Worm (Caenorhabditis elegans): ENCODE measurements around the gene rdl-1.
A peak's percentile ranks its signal among the peaks of the same experiment; 100 is the strongest.

The rdl-1 gene

ce11 chrIV:7815683-7816183 is 45.7 kb upstream of the rdl-1 start, which contains the start of gene cdgs-1 (continued):
- TF ChIP-seq lsy-12 (tag; optimal IDR thresholded peaks at IDR 0.05) (no peak), fkh-10 (GFP tag; optimal IDR thresholded peaks at IDR 0.05) (peak; percentile 72), elt-2 (tag; optimal IDR thresholded peaks at IDR 0.05) (peak; percentile 27), nhr-76 (tag; optimal IDR thresholded peaks at IDR 0.05) (no peak), nhr-12 (tag; optimal IDR thresholded peaks at IDR 0.05) (no peak), ceh-9 (tag; optimal IDR thresholded peaks at IDR 0.05) (no peak), zag-1 (tag; optimal IDR thresholded peaks at IDR 0.05) (no peak)

- TF ChIP-seq pqm-1 (tag; optimal IDR thresholded peaks at IDR 0.05) (no peak), jun-1 (tag; optimal IDR thresholded peaks at IDR 0.05) (no peak), nhr-77 (tag; optimal IDR thresholded peaks at IDR 0.05) (no peak), nfya-1 (tag; optimal IDR thresholded peaks at IDR 0.05; ENCODE audit: insufficient read depth) (no peak), elt-3 (tag; optimal IDR thresholded peaks at IDR 0.05) (no peak), ceh-16 (tag; optimal IDR thresholded peaks at IDR 0.05) (no peak), elt-1 (tag; optimal IDR thresholded peaks at IDR 0.05) (no peak), nhr-12 (tag; optimal IDR thresholded peaks at IDR 0.05) (no peak), mml-1 (tag; optimal IDR thresholded peaks at IDR 0.05) (no peak), snpc-4 (tag; optimal IDR thresholded peaks at IDR 0.05) (no peak), daf-12 (tag; optimal IDR thresholded peaks at IDR 0.05) (no peak), fkh-2 (tag; optimal IDR thresholded peaks at IDR 0.05) (no peak), mdl-1 (tag; optimal IDR thresholded peaks at IDR 0.05) (no peak), R02D3.7 (tag; optimal IDR thresholded peaks at IDR 0.05) (no peak), nhr-25 (tag; optimal IDR thresholded peaks at IDR 0.05) (no peak), ztf-11 (tag; optimal IDR thresholded peaks at IDR 0.05) (no peak), unc-39 (tag; optimal IDR thresholded peaks at IDR 0.05) (no peak), ZK546.5 (tag; optimal IDR thresholded peaks at IDR 0.05) (no peak), skn-1 (tag; optimal IDR thresholded peaks at IDR 0.05) (no peak)
Observed at ce11 chrIV:7812709-7813108, 42.6 kb upstream of the rdl-1 start, which contains the start of gene zgpa-1. Gene zgpa-1 (minus strand): TSS chrIV:7812809.

- TF ChIP-seq fkh-10 (GFP tag; optimal IDR thresholded peaks at IDR 0.05) (no peak), elt-1 (tag; optimal IDR thresholded peaks at IDR 0.05) (peak; percentile 83)
Observed at ce11 chrIV:7808583-7808982, 38.5 kb upstream of the rdl-1 start, which contains the start of gene C33H5.1. Gene C33H5.1 (plus strand): TSS chrIV:7808912.

- TF ChIP-seq fkh-10 (GFP tag; optimal IDR thresholded peaks at IDR 0.05), result no peak
Observed at ce11 chrIV:7804740-7805139, 34.7 kb upstream of the rdl-1 start, which contains the start of gene C33H5.2. Gene C33H5.2 (plus strand): TSS chrIV:7805040.

ce11 chrIV:7803250-7803649 is 33.2 kb upstream of the rdl-1 start, which contains the start of gene C33H5.16:
Gene C33H5.16 (minus strand): TSS chrIV:7803350.
- no peak for TF ChIP-seq nhr-12 (tag; optimal IDR thresholded peaks at IDR 0.05)
- no peak for TF ChIP-seq nfya-1 (tag; optimal IDR thresholded peaks at IDR 0.05; ENCODE audit: insufficient read depth)
- TF ChIP-seq zag-1 (tag; optimal IDR thresholded peaks at IDR 0.05), result no peak
- no peak for TF ChIP-seq mml-1 (tag; optimal IDR thresholded peaks at IDR 0.05)
- no peak for TF ChIP-seq lsy-12 (tag; optimal IDR thresholded peaks at IDR 0.05)
- no peak for TF ChIP-seq tbx-2 (tag; optimal IDR thresholded peaks at IDR 0.05)
- TF ChIP-seq fkh-10 (GFP tag; optimal IDR thresholded peaks at IDR 0.05), result no peak
- no peak for TF ChIP-seq hmg-11 (tag; optimal IDR thresholded peaks at IDR 0.05)
- no peak for TF ChIP-seq nhr-23 (tag; optimal IDR thresholded peaks at IDR 0.05)
- no peak for TF ChIP-seq daf-12 (tag; optimal IDR thresholded peaks at IDR 0.05)
- TF ChIP-seq mdl-1 (tag; optimal IDR thresholded peaks at IDR 0.05), result no peak
- TF ChIP-seq eor-1 (tag; optimal IDR thresholded peaks at IDR 0.05), result no peak
- TF ChIP-seq ceh-82 (tag; optimal IDR thresholded peaks at IDR 0.05), result no peak
- TF ChIP-seq unc-39 (tag; optimal IDR thresholded peaks at IDR 0.05), result no peak

ce11 chrIV:7800338-7800737 is 30.3 kb upstream of the rdl-1 start:
- TF ChIP-seq pha-4 (tag; optimal IDR thresholded peaks at IDR 0.05) (no peak), ztf-11 (tag; optimal IDR thresholded peaks at IDR 0.05) (no peak), nhr-11 (tag; optimal IDR thresholded peaks at IDR 0.05) (no peak), fos-1 (tag; optimal IDR thresholded peaks at IDR 0.05) (no peak), elt-3 (tag; optimal IDR thresholded peaks at IDR 0.05) (no peak), nhr-76 (tag; optimal IDR thresholded peaks at IDR 0.05) (no peak), aly-2 (tag; optimal IDR thresholded peaks at IDR 0.05) (no peak), zag-1 (tag; optimal IDR thresholded peaks at IDR 0.05) (no peak), ama-1 (optimal IDR thresholded peaks at IDR 0.05) (no peak), ztf-4 (tag; optimal IDR thresholded peaks at IDR 0.05) (no peak), mdl-1 (tag; optimal IDR thresholded peaks at IDR 0.05) (no peak), nhr-28 (tag; optimal IDR thresholded peaks at IDR 0.05) (no peak), snpc-4 (tag; optimal IDR thresholded peaks at IDR 0.05) (no peak), egl-5 (tag; optimal IDR thresholded peaks at IDR 0.05) (no peak), hmg-11 (tag; optimal IDR thresholded peaks at IDR 0.05) (no peak), nhr-23 (tag; optimal IDR thresholded peaks at IDR 0.05) (no peak), nfya-1 (tag; optimal IDR thresholded peaks at IDR 0.05; ENCODE audit: insufficient read depth) (no peak)
